Fruit fly (Drosophila melanogaster): Measurements from ENCODE around the gene Dip-C.

Dip-C gene

dm6 chr3R:12379249-12379648 is 34.3 kb downstream of the Dip-C start (continued):
- no peak for TF ChIP-seq CG7839 (tag; optimal IDR thresholded peaks at IDR 0.05)
- peak; percentile 50 for TF ChIP-seq mirr (GFP tag; optimal IDR thresholded peaks at IDR 0.05)
- no peak for TF ChIP-seq otp (GFP tag; IDR thresholded peaks at IDR 0.05)

dm6 chr3R:12378200-12378599 is 35.4 kb downstream of the Dip-C start, which contains the start of gene GstD7:
GstD7 (plus strand) TSS chr3R:12378500.
- TF ChIP-seq Sox102F (GFP tag; optimal IDR thresholded peaks at IDR 0.05) (no peak), al (GFP tag; IDR thresholded peaks at IDR 0.05) (no peak), crol (GFP tag; IDR thresholded peaks at IDR 0.05) (no peak), HLH3B (GFP tag; IDR thresholded peaks at IDR 0.05) (no peak), repo (GFP tag; optimal IDR thresholded peaks at IDR 0.05) (no peak), Xbp1 (GFP tag; optimal IDR thresholded peaks at IDR 0.05) (no peak), maf-S (GFP tag; optimal IDR thresholded peaks at IDR 0.05) (no peak)

dm6 chr3R:12376828-12377227 is 36.7 kb downstream of the Dip-C start, which contains the start of gene GstD6:
GstD6 (plus strand) TSS chr3R:12377128.
- TF ChIP-seq CG42726 (GFP tag; IDR thresholded peaks at IDR 0.05; ENCODE audit: partially characterized antibody) (no peak), Stat92E (GFP tag; optimal IDR thresholded peaks at IDR 0.05) (no peak)

- no peak for TF ChIP-seq CG13296 (GFP tag; optimal IDR thresholded peaks at IDR 0.05)
- TF ChIP-seq CG1792 (GFP tag; optimal IDR thresholded peaks at IDR 0.05) = no peak
- no peak for TF ChIP-seq hbn (GFP tag; IDR thresholded peaks at IDR 0.05; ENCODE audit: partially characterized antibody)
- TF ChIP-seq E2f1 (GFP tag; IDR thresholded peaks at IDR 0.05) = no peak
- no peak for TF ChIP-seq gem (tag; optimal IDR thresholded peaks at IDR 0.05)
- no peak for TF ChIP-seq odd (GFP tag; optimal IDR thresholded peaks at IDR 0.05)
- TF ChIP-seq amos (GFP tag; IDR thresholded peaks at IDR 0.05; ENCODE audit: partially characterized antibody) = 0 out of 2 replicates have a peak, but pooled peaks have one; percentile 8
- no peak for TF ChIP-seq sqz (GFP tag; optimal IDR thresholded peaks at IDR 0.05)
- no peak for TF ChIP-seq mld (GFP tag; IDR thresholded peaks at IDR 0.05; ENCODE audit: partially characterized antibody)
- TF ChIP-seq CG6175 (GFP tag; IDR thresholded peaks at IDR 0.05) = no peak
- TF ChIP-seq dm (GFP tag; optimal IDR thresholded peaks at IDR 0.05) = no peak
- TF ChIP-seq CG7745 (tag; optimal IDR thresholded peaks at IDR 0.05) = no peak
- peak; percentile 5 for TF ChIP-seq CG10267 (tag; optimal IDR thresholded peaks at IDR 0.05)
- peak; percentile 98 for TF ChIP-seq stwl (tag; optimal IDR thresholded peaks at IDR 0.05)
- no peak for TF ChIP-seq Dfd (GFP tag; optimal IDR thresholded peaks at IDR 0.05)
- no peak for TF ChIP-seq bcd (GFP tag; optimal IDR thresholded peaks at IDR 0.05)
- TF ChIP-seq cad (GFP tag; optimal IDR thresholded peaks at IDR 0.05) = no peak
- no peak for TF ChIP-seq Dek (tag; optimal IDR thresholded peaks at IDR 0.05)
- no peak for TF ChIP-seq pros (GFP tag; optimal IDR thresholded peaks at IDR 0.05)
- TF ChIP-seq Fer3 (tag; optimal IDR thresholded peaks at IDR 0.05) = no peak
- TF ChIP-seq cg (GFP tag; optimal IDR thresholded peaks at IDR 0.05) = peak; percentile 10
- TF ChIP-seq CG6765 (GFP tag; optimal IDR thresholded peaks at IDR 0.05) = no peak
- no peak for TF ChIP-seq Dad (GFP tag; optimal IDR thresholded peaks at IDR 0.05)
- TF ChIP-seq CG5953 (GFP tag; IDR thresholded peaks at IDR 0.05) = no peak
- no peak for TF ChIP-seq cwo (GFP tag; optimal IDR thresholded peaks at IDR 0.05)
- TF ChIP-seq wdn (GFP tag; IDR thresholded peaks at IDR 0.05) = no peak
- TF ChIP-seq ab (GFP tag; optimal IDR thresholded peaks at IDR 0.05) = no peak
- no peak for TF ChIP-seq Drgx (GFP tag; IDR thresholded peaks at IDR 0.05)
- no peak for TF ChIP-seq NFAT (GFP tag; IDR thresholded peaks at IDR 0.05)
- TF ChIP-seq CG8924 (tag; optimal IDR thresholded peaks at IDR 0.05) = peak; percentile 2
- no peak for TF ChIP-seq Fer2 (tag; optimal IDR thresholded peaks at IDR 0.05)
- TF ChIP-seq exex (tag; optimal IDR thresholded peaks at IDR 0.05) = peak; percentile 62
- no peak for TF ChIP-seq ERR (GFP tag; optimal IDR thresholded peaks at IDR 0.05)
- TF ChIP-seq CG31365 (tag; optimal IDR thresholded peaks at IDR 0.05) = no peak
These were observed 38.2 kb downstream of the Dip-C start, which contains the start of gene GstD5 for dm6 chr3R:12375258-12375783. GstD5 (plus strand) TSS chr3R:12375733.
